Worm (Caenorhabditis elegans): ENCODE measurements around the gene C24H10.2.

The C24H10.2 gene

ce11 chrX:5043887-5044286, 20.5 kb upstream of the C24H10.2 start, which contains the start of gene Y64H9A.2:
TSS of gene Y64H9A.2 (plus strand) at chrX:5043976.
- TF ChIP-seq pax-1 (tag; optimal IDR thresholded peaks at IDR 0.05), result no peak
- no peak for TF ChIP-seq ceh-19 (GFP tag; optimal IDR thresholded peaks at IDR 0.05)
- no peak for TF ChIP-seq odd-2 (tag; optimal IDR thresholded peaks at IDR 0.05)
- TF ChIP-seq ama-1 (optimal IDR thresholded peaks at IDR 0.05), result no peak
- no peak for TF ChIP-seq ceh-45 (GFP tag; IDR thresholded peaks at IDR 0.05)
- no peak for TF ChIP-seq rnt-1 (tag; optimal IDR thresholded peaks at IDR 0.05)

ce11 chrX:5056199-5056598, 8.2 kb upstream of the C24H10.2 start:
- TF ChIP-seq npax-4 (tag; optimal IDR thresholded peaks at IDR 0.05) (peak; percentile 31), K02D7.2 (tag; optimal IDR thresholded peaks at IDR 0.05) (peak; percentile 74), hlh-13 (GFP tag; optimal IDR thresholded peaks at IDR 0.05) (peak; percentile 89), ref-2 (tag; optimal IDR thresholded peaks at IDR 0.05) (peak; percentile 56), unc-42 (tag; optimal IDR thresholded peaks at IDR 0.05) (peak; percentile 18), C08G9.2 (tag; optimal IDR thresholded peaks at IDR 0.05) (peak; percentile 39), lim-6 (tag; optimal IDR thresholded peaks at IDR 0.05) (peak; percentile 68), pag-3 (tag; optimal IDR thresholded peaks at IDR 0.05; ENCODE audit: borderline replicate concordance) (peak; percentile 83), elt-2 (tag; optimal IDR thresholded peaks at IDR 0.05) (peak; percentile 29), elt-4 (tag; optimal IDR thresholded peaks at IDR 0.05) (peak; percentile 80), lin-11 (tag; optimal IDR thresholded peaks at IDR 0.05) (peak; percentile 79), fkh-6 (tag; optimal IDR thresholded peaks at IDR 0.05) (peak; percentile 84), che-1 (tag; optimal IDR thresholded peaks at IDR 0.05) (peak; percentile 79), ceh-6 (GFP tag; optimal IDR thresholded peaks at IDR 0.05) (peak; percentile 59), tbx-2 (tag; optimal IDR thresholded peaks at IDR 0.05) (peak; percentile 93), gmeb-2 (tag; optimal IDR thresholded peaks at IDR 0.05) (peak; percentile 66), hlh-6 (tag; optimal IDR thresholded peaks at IDR 0.05) (peak; percentile 84), C38D4.7 (GFP tag; optimal IDR thresholded peaks at IDR 0.05) (peak; percentile 34), ceh-19 (GFP tag; optimal IDR thresholded peaks at IDR 0.05) (peak; percentile 73), sdc-2 (tag; optimal IDR thresholded peaks at IDR 0.05) (peak; percentile 38), mec-3 (tag; optimal IDR thresholded peaks at IDR 0.05; ENCODE audit: borderline replicate concordance) (peak; percentile 28), ztf-16 (tag; optimal IDR thresholded peaks at IDR 0.05) (peak; percentile 1), pqm-1 (tag; optimal IDR thresholded peaks at IDR 0.05) (peak; percentile 87), ttx-3 (tag; optimal IDR thresholded peaks at IDR 0.05) (peak; percentile 15), fax-1 (tag; optimal IDR thresholded peaks at IDR 0.05) (peak; percentile 56), eyg-1 (tag; optimal IDR thresholded peaks at IDR 0.05) (peak; percentile 37), sox-4 (tag; optimal IDR thresholded peaks at IDR 0.05) (peak; percentile 76), madf-2 (tag; optimal IDR thresholded peaks at IDR 0.05) (peak; percentile 95), Y22D7AL.16 (tag; optimal IDR thresholded peaks at IDR 0.05) (peak; percentile 92), hlh-8 (tag; optimal IDR thresholded peaks at IDR 0.05) (peak; percentile 79), ceh-34 (tag; optimal IDR thresholded peaks at IDR 0.05) (peak; percentile 25), F13H6.1 (tag; optimal IDR thresholded peaks at IDR 0.05) (peak; percentile 66), ets-4 (tag; optimal IDR thresholded peaks at IDR 0.05) (peak; percentile 34), pat-9 (tag; optimal IDR thresholded peaks at IDR 0.05) (peak; percentile 77)

- no peak for TF ChIP-seq ceh-6 (GFP tag; optimal IDR thresholded peaks at IDR 0.05)
- TF ChIP-seq fkh-10 (GFP tag; optimal IDR thresholded peaks at IDR 0.05), result no peak
- TF ChIP-seq fax-1 (tag; optimal IDR thresholded peaks at IDR 0.05), result no peak
- no peak for TF ChIP-seq ztf-16 (tag; optimal IDR thresholded peaks at IDR 0.05)
- no peak for TF ChIP-seq ets-4 (tag; optimal IDR thresholded peaks at IDR 0.05)
- no peak for TF ChIP-seq pag-3 (tag; optimal IDR thresholded peaks at IDR 0.05; ENCODE audit: borderline replicate concordance)
- no peak for TF ChIP-seq rnt-1 (tag; optimal IDR thresholded peaks at IDR 0.05)
- TF ChIP-seq eyg-1 (tag; optimal IDR thresholded peaks at IDR 0.05), result no peak
- no peak for TF ChIP-seq K02D7.2 (tag; optimal IDR thresholded peaks at IDR 0.05)
- TF ChIP-seq che-1 (tag; optimal IDR thresholded peaks at IDR 0.05), result no peak
- no peak for TF ChIP-seq nhr-232 (tag; optimal IDR thresholded peaks at IDR 0.05)
- TF ChIP-seq elt-4 (tag; optimal IDR thresholded peaks at IDR 0.05), result no peak
- TF ChIP-seq ceh-19 (GFP tag; optimal IDR thresholded peaks at IDR 0.05), result no peak
- TF ChIP-seq nhr-11 (tag; optimal IDR thresholded peaks at IDR 0.05), result no peak
- TF ChIP-seq hlh-15 (tag; optimal IDR thresholded peaks at IDR 0.05), result no peak
- TF ChIP-seq ref-2 (tag; optimal IDR thresholded peaks at IDR 0.05), result no peak
Measured at ce11 chrX:5059163-5059562, 5.2 kb upstream of the C24H10.2 start, which contains the start of gene C24H10.4. TSS of gene C24H10.4 (minus strand) at chrX:5059263.

Data from whole organism, late embryonic.